Worm (Caenorhabditis elegans): ENCODE data around the gene rsks-1.

DNA sequence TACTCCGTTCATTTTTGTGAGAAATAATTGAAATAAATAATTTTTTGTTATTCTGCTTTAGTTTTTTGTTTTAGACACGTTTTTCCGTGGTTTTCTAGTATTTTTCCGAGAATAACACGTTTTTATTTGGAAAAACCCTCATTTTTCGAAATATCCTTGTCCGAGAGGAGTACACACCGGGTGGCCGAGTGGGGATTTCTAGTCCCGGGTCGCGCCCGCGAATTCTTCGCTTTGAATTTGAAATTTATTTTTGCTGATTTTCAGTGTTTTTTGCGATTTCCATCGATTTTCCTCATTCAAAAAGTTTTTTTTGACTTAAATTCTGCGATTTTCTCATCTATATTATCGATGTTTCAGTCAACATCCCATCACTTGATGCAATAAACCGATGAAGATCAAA lies 45.6 kb downstream of the rsks-1 start, which contains the start of the genes gly-9, mib-1 and smc-3:
- TF ChIP-seq ztf-23 (GFP tag; IDR thresholded peaks at IDR 0.05) (peak; percentile 65; the same call in 1 of the 2 replicates), ztf-29 (GFP tag; IDR thresholded peaks at IDR 0.05) (no peak), ref-1 (GFP tag; conservative IDR thresholded peaks at IDR 0.05) (no peak), tab-1 (GFP tag; IDR thresholded peaks at IDR 0.05) (no peak), flt-1 (GFP tag; IDR thresholded peaks at IDR 0.05) (0 out of 2 replicates have a peak, but pooled peaks have one; percentile 41), klf-2 (GFP tag; conservative IDR thresholded peaks at IDR 0.05) (0 out of 2 replicates have a peak, but pooled peaks have one; percentile 51), T22C8.4 (GFP tag; IDR thresholded peaks at IDR 0.05) (no peak)
